Fruit fly (Drosophila melanogaster): ENCODE results near the gene CG15743.

The CG15743 gene

DNA sequence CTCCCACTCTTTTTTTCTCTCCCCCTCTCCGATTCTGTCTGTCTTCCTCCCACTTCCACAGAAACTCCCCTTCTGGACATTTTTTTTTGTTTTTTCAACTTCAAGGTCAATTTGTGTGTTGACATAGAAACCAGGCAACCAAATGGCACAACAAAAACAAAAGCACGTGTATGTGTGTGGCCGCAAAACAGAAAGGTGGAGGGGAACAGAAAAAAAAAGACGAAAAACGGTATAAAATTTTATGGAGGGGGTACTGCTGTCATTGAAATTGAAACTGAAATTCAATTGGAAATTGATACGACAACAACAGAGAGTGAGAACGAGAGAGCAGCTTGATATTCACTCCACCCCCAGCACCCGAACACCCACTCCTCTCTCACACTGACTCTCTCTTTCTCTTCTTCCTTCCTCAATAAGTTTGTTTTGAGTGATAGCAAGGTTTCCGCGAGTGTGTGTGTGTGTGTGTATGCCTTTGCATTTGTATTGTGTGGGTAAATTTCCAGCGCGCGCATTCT lies 7.0 kb upstream of the CG15743 start (continued):
- TF ChIP-seq Sin3A (optimal IDR thresholded peaks at IDR 0.05) (no peak), chn (GFP tag; optimal IDR thresholded peaks at IDR 0.05) (no peak), CG10274 (GFP tag; optimal IDR thresholded peaks at IDR 0.05) (no peak), pnt (GFP tag; optimal IDR thresholded peaks at IDR 0.05) (no peak), Dref (GFP tag; IDR thresholded peaks at IDR 0.05) (no peak), az2 (GFP tag; optimal IDR thresholded peaks at IDR 0.05) (no peak), CG12744 (GFP tag; optimal IDR thresholded peaks at IDR 0.05) (no peak), Bgb (GFP tag; IDR thresholded peaks at IDR 0.05; ENCODE audit: partially characterized antibody) (peak; percentile 8; the same call in 1 of the 2 replicates), CG1529 (GFP tag; optimal IDR thresholded peaks at IDR 0.05) (no peak), lmd (GFP tag; IDR thresholded peaks at IDR 0.05) (no peak), dmrt11E (tag; optimal IDR thresholded peaks at IDR 0.05) (no peak), amos (GFP tag; IDR thresholded peaks at IDR 0.05; ENCODE audit: partially characterized antibody) (no peak), disco-r (GFP tag; optimal IDR thresholded peaks at IDR 0.05) (no peak), CG16863 (GFP tag; optimal IDR thresholded peaks at IDR 0.05) (no peak), row (GFP tag; IDR thresholded peaks at IDR 0.05) (peak; percentile 12; the same call in 1 of the 3 replicates), CG1832 (GFP tag; optimal IDR thresholded peaks at IDR 0.05) (no peak), CG4282 (GFP tag; optimal IDR thresholded peaks at IDR 0.05) (no peak), hkb (optimal IDR thresholded peaks at IDR 0.05) (no peak), hkb (GFP tag; IDR thresholded peaks at IDR 0.05) (no peak), vfl (GFP tag; optimal IDR thresholded peaks at IDR 0.05) (no peak), CG12942 (GFP tag; optimal IDR thresholded peaks at IDR 0.05) (no peak), CG11456 (GFP tag; IDR thresholded peaks at IDR 0.05) (no peak), CG8765 (GFP tag; IDR thresholded peaks at IDR 0.05) (no peak), crp (GFP tag; optimal IDR thresholded peaks at IDR 0.05) (no peak), ewg (GFP tag; optimal IDR thresholded peaks at IDR 0.05) (peak; percentile 60), CG15011 (GFP tag; optimal IDR thresholded peaks at IDR 0.05) (no peak), D (optimal IDR thresholded peaks at IDR 0.05) (no peak), D (GFP tag; optimal IDR thresholded peaks at IDR 0.05) (no peak), ftz-f1 (GFP tag; optimal IDR thresholded peaks at IDR 0.05) (peak; percentile 88), odd (GFP tag; optimal IDR thresholded peaks at IDR 0.05) (no peak), unpg (GFP tag; optimal IDR thresholded peaks at IDR 0.05) (no peak), CG30403 (GFP tag; optimal IDR thresholded peaks at IDR 0.05) (no peak), h (optimal IDR thresholded peaks at IDR 0.05) (no peak), CG12219 (GFP tag; optimal IDR thresholded peaks at IDR 0.05) (no peak), Sry-δ (GFP tag; optimal IDR thresholded peaks at IDR 0.05) (no peak), her (GFP tag; optimal IDR thresholded peaks at IDR 0.05) (no peak), CG11247 (GFP tag; IDR thresholded peaks at IDR 0.05) (no peak), tin (GFP tag; optimal IDR thresholded peaks at IDR 0.05) (no peak), so (GFP tag; IDR thresholded peaks at IDR 0.05) (peak; percentile 53; the same call in 1 of the 3 replicates), nerfin-2 (GFP tag; IDR thresholded peaks at IDR 0.05; ENCODE audit: partially characterized antibody) (no peak), scrt (GFP tag; optimal IDR thresholded peaks at IDR 0.05) (no peak), Deaf1 (tag; optimal IDR thresholded peaks at IDR 0.05) (no peak), CG8388 (GFP tag; optimal IDR thresholded peaks at IDR 0.05) (no peak), zfh2 (GFP tag; optimal IDR thresholded peaks at IDR 0.05) (no peak), CG7786 (GFP tag; optimal IDR thresholded peaks at IDR 0.05) (no peak), br (optimal IDR thresholded peaks at IDR 0.05) (no peak), CG10321 (GFP tag; IDR thresholded peaks at IDR 0.05) (no peak), HLH4C (GFP tag; IDR thresholded peaks at IDR 0.05; ENCODE audit: partially characterized antibody) (0 out of 3 replicates have a peak, but pooled peaks have one; percentile 7), caup (GFP tag; optimal IDR thresholded peaks at IDR 0.05; ENCODE audit: severe bottlenecking) (no peak), CG13287 (GFP tag; IDR thresholded peaks at IDR 0.05; ENCODE audit: partially characterized antibody) (peak; percentile 14; the same call in 1 of the 2 replicates), Max (GFP tag; optimal IDR thresholded peaks at IDR 0.05) (no peak), Blimp-1 (GFP tag; optimal IDR thresholded peaks at IDR 0.05) (peak; percentile 81)

All from whole organism, embryonic.